Worm (Caenorhabditis elegans) whole organism, L4/young adult: ENCODE results near the gene scyl-1.

Source experiments
- W03F9.2 ChIP-seq: fragments of 150-350 bp; optimal IDR thresholded peaks from 2 replicates; lab custom pipeline; 2014; ENCODE audit warnings: missing biosample characterization, missing genetic modification characterization
- dao-5 ChIP-seq: sonication (generic microtip); optimal IDR thresholded peaks from 2 replicates; lab custom pipeline; 2016; ENCODE audit warnings: missing genotype, missing genetic modification characterization, moderate library complexity, missing compliant biosample characterization
- him-1 ChIP-seq: sonication (generic microtip); optimal IDR thresholded peaks from 2 replicates; lab custom pipeline; 2016; ENCODE audit warnings: missing genotype, missing genetic modification reagents, missing genetic modification characterization, missing compliant biosample characterization

ce11 chrV:13088485-13088884, 47.0 kb upstream of the scyl-1 start:
- TF ChIP-seq dao-5 (tag; lab: Kevin White, UChicago) (no peak), him-1 (no peak), W03F9.2 (no peak)
